Fruit fly (Drosophila melanogaster): Measurements from ENCODE around the gene CG46434.
A peak's percentile ranks its signal among the peaks of the same experiment; 100 is the strongest.

CG46434 gene

DNA sequence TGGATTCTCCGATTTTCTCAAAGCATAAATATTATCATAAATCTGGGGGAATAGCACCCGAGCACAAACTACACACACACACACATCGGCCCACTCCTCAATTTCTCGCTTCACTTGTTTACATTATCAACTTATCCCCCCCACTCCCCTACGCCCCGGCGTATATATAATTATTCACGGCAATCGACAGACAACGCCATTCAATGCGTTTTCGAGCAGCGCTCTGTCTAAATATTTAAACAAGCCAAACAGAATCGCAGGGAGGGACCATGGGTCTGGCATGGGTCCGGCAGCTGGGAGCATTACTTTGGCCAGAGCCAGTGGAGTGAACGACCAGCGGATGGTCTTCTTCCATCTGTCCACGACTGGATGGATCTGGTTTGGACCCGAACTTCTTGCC lies 31.6 kb upstream of the CG46434 start:
- TF ChIP-seq EcR (GFP tag; optimal IDR thresholded peaks at IDR 0.05) (peak; percentile 20), CG14655 (GFP tag; optimal IDR thresholded peaks at IDR 0.05) (no peak)

- no peak for TF ChIP-seq CG14655 (GFP tag; optimal IDR thresholded peaks at IDR 0.05)
- TF ChIP-seq CG32121 (GFP tag; IDR thresholded peaks at IDR 0.05) = no peak
- no peak for TF ChIP-seq Snoo (tag; optimal IDR thresholded peaks at IDR 0.05)
- TF ChIP-seq CG34367 (tag; optimal IDR thresholded peaks at IDR 0.05) = no peak
- TF ChIP-seq CG4496 (GFP tag; IDR thresholded peaks at IDR 0.05) = no peak
- TF ChIP-seq D1 (tag; optimal IDR thresholded peaks at IDR 0.05) = no peak
- no peak for TF ChIP-seq fd96Ca (GFP tag; IDR thresholded peaks at IDR 0.05)
- TF ChIP-seq Pif1B (GFP tag; optimal IDR thresholded peaks at IDR 0.05) = no peak
Measured at dm6 chr3L:19574452-19574851, 30.4 kb upstream of the CG46434 start.

- no peak for TF ChIP-seq Snoo (tag; optimal IDR thresholded peaks at IDR 0.05)
- TF ChIP-seq fd96Ca (GFP tag; IDR thresholded peaks at IDR 0.05) = no peak
- no peak for TF ChIP-seq CG8301 (tag; optimal IDR thresholded peaks at IDR 0.05)
- TF ChIP-seq CG12605 (GFP tag; IDR thresholded peaks at IDR 0.05) = no peak
- TF ChIP-seq CG15710 (tag; optimal IDR thresholded peaks at IDR 0.05) = no peak
- TF ChIP-seq CG17806 (tag; optimal IDR thresholded peaks at IDR 0.05) = no peak
Measured at dm6 chr3L:19569407-19569806, 25.4 kb upstream of the CG46434 start.

dm6 chr3L:19568999-19569398 lies 25.0 kb upstream of the CG46434 start:
- TF ChIP-seq Pif1A (GFP tag; optimal IDR thresholded peaks at IDR 0.05) = no peak
- TF ChIP-seq CG34367 (tag; optimal IDR thresholded peaks at IDR 0.05) = no peak
- no peak for TF ChIP-seq CG32121 (GFP tag; IDR thresholded peaks at IDR 0.05)
- no peak for TF ChIP-seq CG13204 (GFP tag; optimal IDR thresholded peaks at IDR 0.05)
- no peak for TF ChIP-seq gl (tag; optimal IDR thresholded peaks at IDR 0.05)
- no peak for TF ChIP-seq rn (GFP tag; IDR thresholded peaks at IDR 0.05)

DNA sequence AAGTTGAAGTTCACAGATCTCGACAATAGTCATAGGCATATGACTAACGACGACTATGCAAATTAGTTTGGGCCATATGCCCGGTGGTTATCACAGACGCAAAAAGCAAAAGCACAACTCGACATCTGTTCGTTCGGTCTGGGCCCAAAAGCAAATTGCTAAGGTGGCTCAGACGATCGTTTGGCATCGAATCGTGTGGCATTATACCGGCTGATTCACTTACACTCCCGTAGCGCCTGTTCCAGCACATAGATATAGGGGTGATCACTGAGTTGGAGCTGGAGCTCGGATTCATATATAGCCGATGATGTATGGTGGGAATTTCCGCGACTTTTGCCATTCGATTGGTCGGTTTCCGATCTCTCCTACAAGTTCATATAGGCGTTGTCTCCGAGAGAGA lies 22.1 kb upstream of the CG46434 start:
- no peak for TF ChIP-seq CG15710 (tag; optimal IDR thresholded peaks at IDR 0.05)

- TF ChIP-seq EcR (GFP tag; optimal IDR thresholded peaks at IDR 0.05) = peak; percentile 14
- TF ChIP-seq fd96Ca (GFP tag; IDR thresholded peaks at IDR 0.05) = no peak
- no peak for TF ChIP-seq CG34367 (tag; optimal IDR thresholded peaks at IDR 0.05)
Measured at dm6 chr3L:19564905-19565700, 21.1 kb upstream of the CG46434 start.

dm6 chr3L:19563014-19563413 lies 19.0 kb upstream of the CG46434 start:
- TF ChIP-seq fd96Ca (GFP tag; IDR thresholded peaks at IDR 0.05) (no peak), CG4496 (GFP tag; IDR thresholded peaks at IDR 0.05) (no peak), CG14655 (GFP tag; optimal IDR thresholded peaks at IDR 0.05) (no peak), Snoo (tag; optimal IDR thresholded peaks at IDR 0.05) (no peak), CG12605 (GFP tag; IDR thresholded peaks at IDR 0.05) (no peak), D1 (tag; optimal IDR thresholded peaks at IDR 0.05) (no peak), Pif1B (GFP tag; optimal IDR thresholded peaks at IDR 0.05) (no peak), rn (GFP tag; IDR thresholded peaks at IDR 0.05) (no peak), CG32121 (GFP tag; IDR thresholded peaks at IDR 0.05) (no peak), gl (tag; optimal IDR thresholded peaks at IDR 0.05) (no peak), CG9948 (tag; optimal IDR thresholded peaks at IDR 0.05) (no peak), CG8159 (tag; optimal IDR thresholded peaks at IDR 0.05) (no peak), CG15710 (tag; optimal IDR thresholded peaks at IDR 0.05) (no peak), CG34367 (tag; optimal IDR thresholded peaks at IDR 0.05) (no peak)

DNA sequence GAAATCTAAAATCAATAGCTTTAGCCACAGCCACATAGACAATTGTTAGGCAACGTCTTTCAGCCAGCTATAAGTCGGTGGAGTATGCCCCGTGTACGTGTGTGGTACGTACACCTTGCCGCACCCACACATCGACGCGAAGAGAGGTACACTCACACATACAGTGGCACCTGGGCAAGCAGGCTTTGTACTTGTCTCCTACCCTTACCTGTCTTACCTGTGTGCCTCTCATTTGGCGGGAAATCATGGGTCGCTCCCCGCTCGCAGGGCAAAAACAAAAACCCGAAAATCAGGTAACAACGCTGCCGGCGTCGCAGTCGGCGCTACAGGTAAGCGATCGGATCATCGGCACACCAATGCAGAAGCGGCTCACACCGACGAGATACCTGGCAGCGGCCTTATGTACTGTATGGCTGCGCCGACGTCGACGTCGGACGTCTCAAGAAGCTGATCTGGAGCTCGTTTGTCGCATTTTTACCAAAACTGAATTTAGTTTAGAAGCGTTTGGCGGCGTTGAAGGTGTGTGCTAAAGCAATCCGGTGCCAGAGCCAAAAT lies 18.2 kb upstream of the CG46434 start:
- no peak for TF ChIP-seq Pif1B (GFP tag; optimal IDR thresholded peaks at IDR 0.05)
- no peak for TF ChIP-seq CG4496 (GFP tag; IDR thresholded peaks at IDR 0.05)
- TF ChIP-seq fd96Ca (GFP tag; IDR thresholded peaks at IDR 0.05) = no peak; the same call in 2 of the 3 replicates
- peak; percentile 82 for TF ChIP-seq EcR (GFP tag; optimal IDR thresholded peaks at IDR 0.05)
- TF ChIP-seq CG12605 (GFP tag; IDR thresholded peaks at IDR 0.05) = peak; percentile 30; the same call in 1 of the 2 replicates

DNA sequence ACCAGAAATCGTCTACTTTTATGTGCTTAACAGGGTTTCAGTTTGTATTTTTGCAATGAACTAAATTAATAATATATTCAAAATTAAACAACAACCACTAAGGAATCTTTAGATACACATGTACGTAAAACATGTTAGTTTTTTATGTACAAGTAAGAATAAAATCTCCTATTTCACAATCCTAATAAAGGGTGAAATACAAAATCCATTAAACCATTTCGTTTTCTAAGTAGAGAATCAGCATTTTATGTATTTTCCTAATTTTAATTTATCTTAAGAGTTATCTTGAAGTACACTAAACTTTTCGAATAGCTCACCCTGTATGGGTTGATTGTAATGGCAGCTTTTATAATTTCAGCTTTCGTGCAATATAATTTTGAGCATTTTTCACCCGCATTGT lies 17.7 kb upstream of the CG46434 start:
- TF ChIP-seq CG8301 (tag; optimal IDR thresholded peaks at IDR 0.05) = peak; percentile 79
- peak; percentile 75 for TF ChIP-seq D1 (tag; optimal IDR thresholded peaks at IDR 0.05)
- peak; percentile 83 for TF ChIP-seq CG9948 (tag; optimal IDR thresholded peaks at IDR 0.05)
- peak; percentile 74 for TF ChIP-seq CG8159 (tag; optimal IDR thresholded peaks at IDR 0.05)
- peak; percentile 78 for TF ChIP-seq CG17806 (tag; optimal IDR thresholded peaks at IDR 0.05)
- TF ChIP-seq CG13204 (GFP tag; optimal IDR thresholded peaks at IDR 0.05) = no peak
- TF ChIP-seq CG32121 (GFP tag; IDR thresholded peaks at IDR 0.05) = peak; percentile 84
- peak; percentile 19; the same call in 1 of the 2 replicates for TF ChIP-seq CG10348 (GFP tag; IDR thresholded peaks at IDR 0.05)
- TF ChIP-seq rn (GFP tag; IDR thresholded peaks at IDR 0.05) = no peak
- peak; percentile 71 for TF ChIP-seq CG14655 (GFP tag; optimal IDR thresholded peaks at IDR 0.05)
- peak; percentile 66 for TF ChIP-seq CG15710 (tag; optimal IDR thresholded peaks at IDR 0.05)
- TF ChIP-seq CG34367 (tag; optimal IDR thresholded peaks at IDR 0.05) = peak; percentile 60
- peak; percentile 78; the same call in 2 of the 3 replicates for TF ChIP-seq CG4496 (GFP tag; IDR thresholded peaks at IDR 0.05)
- no peak for TF ChIP-seq EcR (GFP tag; optimal IDR thresholded peaks at IDR 0.05)
- peak; percentile 67 for TF ChIP-seq Pif1A (GFP tag; optimal IDR thresholded peaks at IDR 0.05)
- no peak for TF ChIP-seq gl (tag; optimal IDR thresholded peaks at IDR 0.05)
- TF ChIP-seq Ets98B (GFP tag; IDR thresholded peaks at IDR 0.05) = peak; percentile 73; the same call in 1 of the 2 replicates
- TF ChIP-seq fd96Ca (GFP tag; IDR thresholded peaks at IDR 0.05) = no peak
- TF ChIP-seq CG12605 (GFP tag; IDR thresholded peaks at IDR 0.05) = peak; percentile 68
- TF ChIP-seq Snoo (tag; optimal IDR thresholded peaks at IDR 0.05) = peak; percentile 79
- TF ChIP-seq Pif1B (GFP tag; optimal IDR thresholded peaks at IDR 0.05) = peak; percentile 48

Data from whole organism, pupa.